Worm (Caenorhabditis elegans) whole organism, L1 larva: ENCODE results near the gene Y73B6BL.288.

Source experiments
- Y116A8C.19 ChIP-seq: sonication (generic microtip); optimal IDR thresholded peaks from 2 replicates; lab custom pipeline; 2016; ENCODE audit warnings: missing compliant biosample characterization, missing genetic modification characterization, borderline replicate concordance
- elt-2 ChIP-seq: sonication (generic microtip); optimal IDR thresholded peaks from 2 replicates; lab custom pipeline; 2016; ENCODE audit warnings: missing genetic modification characterization, mild to moderate bottlenecking, inconsistent platforms, missing compliant biosample characterization, missing genetic modification reagents
- fos-1 ChIP-seq: fragments of 150-350 bp; optimal IDR thresholded peaks from 2 replicates; lab custom pipeline; 2014; ENCODE audit warnings: missing biosample characterization, missing genetic modification characterization
- nhr-85 ChIP-seq: sonication (generic microtip); peaks from one replicate; lab custom pipeline; 2016; ENCODE audit warnings: missing genetic modification characterization, inconsistent platforms, missing compliant biosample characterization
- snpc-4 ChIP-seq: fragments of 150-350 bp; optimal IDR thresholded peaks from 2 replicates; lab custom pipeline; 2014; ENCODE audit warnings: missing biosample characterization, missing genetic modification characterization
- ztf-11 ChIP-seq, 2 experiments: sonication (generic microtip); optimal IDR thresholded peaks; 2 replicates each; lab custom pipeline; 2016 to 2017; ENCODE audit warnings: missing genetic modification characterization in 2 of 2, missing biosample characterization in 1 of 2, missing compliant biosample characterization in 1 of 2

DNA sequence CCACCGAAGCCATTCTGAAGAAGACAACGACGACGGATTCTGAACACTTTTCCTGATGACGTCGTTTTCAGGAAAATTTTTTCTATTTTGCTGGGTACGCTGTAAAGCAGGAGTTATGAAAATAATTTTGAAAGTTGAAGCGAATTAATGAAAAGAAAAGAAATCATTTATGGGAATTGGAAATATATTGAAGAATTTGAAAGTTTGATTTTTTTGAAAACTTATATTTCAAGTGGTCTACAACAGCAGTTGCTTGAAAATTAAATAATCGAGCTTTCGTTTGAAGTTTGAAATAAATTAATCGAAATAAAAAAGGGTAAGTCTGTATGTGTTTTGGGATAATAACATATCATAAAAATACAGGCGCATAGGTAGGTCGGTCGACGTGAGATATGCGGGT is 41.6 kb upstream of the Y73B6BL.288 start, which contains the start of gene shl-1:
- no peak for TF ChIP-seq Y116A8C.19
- TF ChIP-seq fos-1: no peak
- TF ChIP-seq ztf-11 (tag; optimal IDR thresholded peaks at IDR 0.05; lab: Kevin White, UChicago): no peak
- TF ChIP-seq elt-2: no peak
- no peak for TF ChIP-seq snpc-4 (tag; lab: Kevin White, UChicago)
- no peak for TF ChIP-seq nhr-85 (tag; lab: Kevin White, UChicago)
